Fruit fly (Drosophila melanogaster): ENCODE data around the gene Exo84.

dm6 chr3R:26062911-26063310 lies 10.9 kb upstream of the Exo84 start, which contains the start of gene CG14551:
- TF ChIP-seq Oli (tag; optimal IDR thresholded peaks at IDR 0.05) (no peak), twi (tag; optimal IDR thresholded peaks at IDR 0.05) (no peak), CG8089 (GFP tag; optimal IDR thresholded peaks at IDR 0.05) (no peak), gcm2 (GFP tag; optimal IDR thresholded peaks at IDR 0.05) (no peak), nerfin-2 (GFP tag; IDR thresholded peaks at IDR 0.05; ENCODE audit: partially characterized antibody) (no peak)

Data from whole organism, embryonic.